Fruit fly (Drosophila melanogaster): ENCODE measurements around the gene Rcd4.

- TF ChIP-seq CTCF (optimal IDR thresholded peaks at IDR 0.05) (no peak), CG8478 (optimal IDR thresholded peaks at IDR 0.05) (no peak)
Measured at dm6 chr2L:8414887-8415883, 32.5 kb downstream of the Rcd4 start, which contains the start of the genes CG13398 and Akap200.
